Worm (Caenorhabditis elegans): ENCODE data around the gene csq-1.
A peak's percentile ranks its signal among the peaks of the same experiment; 100 is the strongest.

The csq-1 gene

ce11 chrX:14729319-14729718 is 44.6 kb downstream of the csq-1 start, which contains the start of gene tsp-8:
TSS of gene tsp-8 (minus strand) at chrX:14729503.
- TF ChIP-seq ztf-4 (tag; optimal IDR thresholded peaks at IDR 0.05) (no peak), aly-2 (tag; optimal IDR thresholded peaks at IDR 0.05) (no peak), lin-39 (tag; optimal IDR thresholded peaks at IDR 0.05) (no peak), eor-1 (tag; optimal IDR thresholded peaks at IDR 0.05) (no peak), nhr-25 (tag; optimal IDR thresholded peaks at IDR 0.05) (no peak), snpc-4 (tag; optimal IDR thresholded peaks at IDR 0.05) (no peak), egl-27 (tag; optimal IDR thresholded peaks at IDR 0.05) (no peak), lsy-12 (tag; optimal IDR thresholded peaks at IDR 0.05) (no peak), nfya-1 (tag; optimal IDR thresholded peaks at IDR 0.05; ENCODE audit: insufficient read depth) (no peak), nhr-237 (tag; optimal IDR thresholded peaks at IDR 0.05) (no peak), nhr-23 (tag; optimal IDR thresholded peaks at IDR 0.05) (no peak), elt-3 (tag; optimal IDR thresholded peaks at IDR 0.05) (no peak), nhr-76 (tag; optimal IDR thresholded peaks at IDR 0.05) (no peak), sea-2 (GFP tag; optimal IDR thresholded peaks at IDR 0.05) (no peak)

ce11 chrX:14731828-14732331 is 47.2 kb downstream of the csq-1 start, which contains the start of gene F33C8.4:
TSS of gene F33C8.4 (plus strand) at chrX:14732281.
- TF ChIP-seq nhr-237 (tag; optimal IDR thresholded peaks at IDR 0.05) (no peak), lin-15B (tag; optimal IDR thresholded peaks at IDR 0.05) (no peak), nhr-77 (tag; optimal IDR thresholded peaks at IDR 0.05) (no peak), nhr-43 (tag; optimal IDR thresholded peaks at IDR 0.05; ENCODE audit: poor library complexity, severe bottlenecking) (no peak), lsy-12 (tag; optimal IDR thresholded peaks at IDR 0.05) (no peak), pqm-1 (tag; optimal IDR thresholded peaks at IDR 0.05) (no peak), aly-2 (tag; optimal IDR thresholded peaks at IDR 0.05) (no peak), hmg-11 (tag; optimal IDR thresholded peaks at IDR 0.05) (no peak)

DNA sequence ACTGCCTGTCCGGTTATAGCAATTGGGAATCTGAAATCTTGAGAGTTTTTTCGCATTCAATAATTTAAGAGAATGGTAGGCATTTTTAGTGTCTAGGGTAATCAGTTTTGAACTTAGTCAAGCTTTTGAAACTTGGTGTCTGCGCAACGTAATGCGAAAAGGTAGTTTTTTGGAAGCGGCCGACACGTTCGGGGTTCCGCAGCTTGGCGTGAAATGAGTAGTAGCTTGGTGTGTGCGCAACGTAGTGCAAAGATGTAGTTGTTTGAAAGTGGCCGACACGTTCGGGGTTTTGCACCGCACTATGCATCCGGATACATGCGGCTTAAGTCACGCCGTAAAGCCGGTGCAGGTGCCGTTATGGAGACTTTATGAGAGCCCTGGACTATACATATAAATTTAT is 51.5 kb downstream of the csq-1 start:
- TF ChIP-seq nhr-23 (tag; optimal IDR thresholded peaks at IDR 0.05) (no peak), snpc-4 (tag; optimal IDR thresholded peaks at IDR 0.05) (no peak)

- TF ChIP-seq nhr-28 (tag; optimal IDR thresholded peaks at IDR 0.05) (no peak), egl-5 (tag; optimal IDR thresholded peaks at IDR 0.05) (no peak), nhr-43 (tag; optimal IDR thresholded peaks at IDR 0.05; ENCODE audit: poor library complexity, severe bottlenecking) (peak; percentile 18), hmg-11 (tag; optimal IDR thresholded peaks at IDR 0.05) (no peak), ceh-28 (tag; optimal IDR thresholded peaks at IDR 0.05) (no peak), jun-1 (tag; optimal IDR thresholded peaks at IDR 0.05) (peak; percentile 16), mml-1 (tag; optimal IDR thresholded peaks at IDR 0.05) (no peak), nhr-11 (tag; optimal IDR thresholded peaks at IDR 0.05) (no peak), pqm-1 (tag; optimal IDR thresholded peaks at IDR 0.05) (peak; percentile 56), nhr-23 (tag; optimal IDR thresholded peaks at IDR 0.05) (peak; percentile 21), sea-2 (GFP tag; optimal IDR thresholded peaks at IDR 0.05) (no peak), unc-39 (tag; optimal IDR thresholded peaks at IDR 0.05) (no peak), fkh-2 (tag; optimal IDR thresholded peaks at IDR 0.05) (no peak), elt-2 (tag; optimal IDR thresholded peaks at IDR 0.05) (peak; percentile 57), nhr-12 (tag; optimal IDR thresholded peaks at IDR 0.05) (no peak), elt-3 (tag; optimal IDR thresholded peaks at IDR 0.05) (no peak), nhr-237 (tag; optimal IDR thresholded peaks at IDR 0.05) (no peak), nhr-25 (tag; optimal IDR thresholded peaks at IDR 0.05) (peak; percentile 58)
Observed at ce11 chrX:14736955-14737621, 52.4 kb downstream of the csq-1 start.

- TF ChIP-seq elt-3 (tag; optimal IDR thresholded peaks at IDR 0.05) (no peak), mml-1 (tag; optimal IDR thresholded peaks at IDR 0.05) (no peak), lin-39 (tag; optimal IDR thresholded peaks at IDR 0.05) (no peak), daf-12 (tag; optimal IDR thresholded peaks at IDR 0.05) (no peak), egl-27 (tag; optimal IDR thresholded peaks at IDR 0.05) (no peak), ztf-11 (tag; optimal IDR thresholded peaks at IDR 0.05) (no peak), jun-1 (tag; optimal IDR thresholded peaks at IDR 0.05) (no peak), ztf-4 (tag; optimal IDR thresholded peaks at IDR 0.05) (no peak), lsy-12 (tag; optimal IDR thresholded peaks at IDR 0.05) (no peak)
Observed at ce11 chrX:14737623-14738022, 52.9 kb downstream of the csq-1 start.
